Fruit fly (Drosophila melanogaster): Measurements from ENCODE around the gene CG7582.

dm6 chr3R:29664183-29664829 lies 17.8 kb downstream of the CG7582 start, which contains the start of gene ppk21:
- TF ChIP-seq CG33017 (tag; optimal IDR thresholded peaks at IDR 0.05) (no peak), CG5204 (GFP tag; optimal IDR thresholded peaks at IDR 0.05) (no peak), Hr96 (GFP tag; optimal IDR thresholded peaks at IDR 0.05) (no peak), CG12768 (GFP tag; optimal IDR thresholded peaks at IDR 0.05) (no peak), CG11617 (GFP tag; optimal IDR thresholded peaks at IDR 0.05) (no peak), CG14711 (tag; optimal IDR thresholded peaks at IDR 0.05) (no peak)

All from whole organism, adult.